Worm (Caenorhabditis elegans): ENCODE measurements around the gene zhit-3.

DNA sequence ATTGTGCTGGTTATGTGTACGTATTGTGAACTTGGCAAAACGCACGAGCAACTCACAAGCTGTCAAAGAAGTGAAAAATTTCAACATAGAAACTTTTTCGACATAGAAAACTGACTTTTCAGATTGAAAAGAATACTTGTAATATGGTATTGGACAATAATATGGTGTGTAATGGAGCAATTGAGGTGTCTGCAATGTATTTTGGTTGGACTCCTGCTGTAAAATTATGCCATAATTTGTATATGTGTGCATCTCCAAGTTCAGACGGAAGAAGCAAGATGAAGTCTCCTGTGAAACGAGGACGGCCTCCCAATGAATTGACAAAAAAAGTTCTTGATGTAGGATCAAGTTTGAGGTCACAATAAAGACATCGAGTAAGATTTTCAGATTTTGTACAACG is 28.1 kb downstream of the zhit-3 start:
- TF ChIP-seq nhr-6 (tag; optimal IDR thresholded peaks at IDR 0.05), result no peak
- TF ChIP-seq nhr-77 (tag; optimal IDR thresholded peaks at IDR 0.05), result no peak
- no peak for TF ChIP-seq snpc-4 (tag; optimal IDR thresholded peaks at IDR 0.05)
- no peak for TF ChIP-seq dmd-6 (GFP tag; IDR thresholded peaks at IDR 0.05)

Data from whole organism, L4 larva.